Fruit fly (Drosophila melanogaster): ENCODE data around the gene CG42685.

The CG42685 gene

dm6 chr2L:14730077-14730476 is at the start of gene CG42685:
TSS of gene CG42685 (minus strand) at chr2L:14730177.
- no peak for TF ChIP-seq Hr78 (GFP tag; optimal IDR thresholded peaks at IDR 0.05)
- TF ChIP-seq HLH106 (tag; optimal IDR thresholded peaks at IDR 0.05): no peak
- no peak for TF ChIP-seq Rel (GFP tag; optimal IDR thresholded peaks at IDR 0.05)
- no peak for TF ChIP-seq Rel (tag; optimal IDR thresholded peaks at IDR 0.05)
- no peak for TF ChIP-seq Hnf4 (GFP tag; optimal IDR thresholded peaks at IDR 0.05)
- no peak for TF ChIP-seq GATAd (GFP tag; optimal IDR thresholded peaks at IDR 0.05)
- TF ChIP-seq Myc (optimal IDR thresholded peaks at IDR 0.05): no peak
- no peak for TF ChIP-seq Jra (GFP tag; optimal IDR thresholded peaks at IDR 0.05)
- TF ChIP-seq brk (GFP tag; optimal IDR thresholded peaks at IDR 0.05): no peak
- TF ChIP-seq ey (GFP tag; optimal IDR thresholded peaks at IDR 0.05): no peak
- TF ChIP-seq psq (GFP tag; optimal IDR thresholded peaks at IDR 0.05): no peak
- TF ChIP-seq OdsH (GFP tag; optimal IDR thresholded peaks at IDR 0.05): no peak
- no peak for TF ChIP-seq usp (GFP tag; optimal IDR thresholded peaks at IDR 0.05)
- no peak for TF ChIP-seq dsf (GFP tag; optimal IDR thresholded peaks at IDR 0.05; ENCODE audit: borderline replicate concordance)
- no peak for TF ChIP-seq lola (GFP tag; optimal IDR thresholded peaks at IDR 0.05)
- TF ChIP-seq CG9705 (GFP tag; optimal IDR thresholded peaks at IDR 0.05): no peak
- no peak for TF ChIP-seq tai (GFP tag; optimal IDR thresholded peaks at IDR 0.05)
- no peak for TF ChIP-seq Vsx2 (GFP tag; optimal IDR thresholded peaks at IDR 0.05; ENCODE audit: partially characterized antibody)
- no peak for TF ChIP-seq sage (GFP tag; optimal IDR thresholded peaks at IDR 0.05)
- TF ChIP-seq h (GFP tag; optimal IDR thresholded peaks at IDR 0.05): no peak
- no peak for TF ChIP-seq br (GFP tag; optimal IDR thresholded peaks at IDR 0.05)

dm6 chr2L:14774713-14775112 is 44.7 kb upstream of the CG42685 start, which contains the start of gene CG4650:
TSS of gene CG4650 (minus strand) at chr2L:14774981.
- TF ChIP-seq usp (GFP tag; optimal IDR thresholded peaks at IDR 0.05): no peak
- no peak for TF ChIP-seq Dif (GFP tag; optimal IDR thresholded peaks at IDR 0.05; ENCODE audit: partially characterized antibody)
- TF ChIP-seq h (GFP tag; optimal IDR thresholded peaks at IDR 0.05): no peak
- no peak for TF ChIP-seq lola (GFP tag; optimal IDR thresholded peaks at IDR 0.05)

DNA sequence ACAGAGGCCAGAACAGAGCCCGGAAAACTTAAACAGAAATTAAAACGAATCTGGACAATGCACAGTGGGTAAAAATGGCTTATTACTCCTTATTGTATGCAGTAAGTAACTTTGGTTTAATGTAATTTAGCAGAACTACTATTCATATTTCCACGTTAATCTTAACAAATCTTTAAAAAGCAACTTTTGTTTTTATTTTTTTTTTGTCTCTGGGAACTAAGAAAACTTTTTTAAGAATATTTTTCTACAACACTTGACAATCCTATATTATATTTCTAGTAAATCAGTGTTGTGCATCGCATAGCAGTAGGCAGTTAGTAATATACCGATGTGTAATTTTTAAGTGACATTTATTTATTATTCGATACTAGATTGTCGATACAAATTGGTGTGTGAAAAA is 35.6 kb upstream of the CG42685 start, which contains the start of gene CG4701:
Gene CG4701 (plus strand): TSS at position 301 of the 400 bp plus-strand sequence.
- TF ChIP-seq Mio (GFP tag; optimal IDR thresholded peaks at IDR 0.05): no peak
- TF ChIP-seq Dif (GFP tag; optimal IDR thresholded peaks at IDR 0.05; ENCODE audit: partially characterized antibody): no peak
- no peak for TF ChIP-seq h (GFP tag; optimal IDR thresholded peaks at IDR 0.05)
- TF ChIP-seq Jra (GFP tag; optimal IDR thresholded peaks at IDR 0.05): no peak
- no peak for TF ChIP-seq lola (GFP tag; optimal IDR thresholded peaks at IDR 0.05)
- TF ChIP-seq GATAd (GFP tag; optimal IDR thresholded peaks at IDR 0.05): no peak
- TF ChIP-seq Hr83 (GFP tag; optimal IDR thresholded peaks at IDR 0.05; ENCODE audit: poor library complexity, severe bottlenecking): no peak
- no peak for TF ChIP-seq fru (GFP tag; optimal IDR thresholded peaks at IDR 0.05)
- no peak for TF ChIP-seq brk (GFP tag; optimal IDR thresholded peaks at IDR 0.05)
- TF ChIP-seq jim (GFP tag; optimal IDR thresholded peaks at IDR 0.05): no peak
- TF ChIP-seq CG9705 (GFP tag; optimal IDR thresholded peaks at IDR 0.05): no peak
- no peak for TF ChIP-seq Dfd (GFP tag; optimal IDR thresholded peaks at IDR 0.05)
- no peak for TF ChIP-seq Hnf4 (GFP tag; optimal IDR thresholded peaks at IDR 0.05)
- no peak for TF ChIP-seq Vsx2 (GFP tag; optimal IDR thresholded peaks at IDR 0.05; ENCODE audit: partially characterized antibody)

DNA sequence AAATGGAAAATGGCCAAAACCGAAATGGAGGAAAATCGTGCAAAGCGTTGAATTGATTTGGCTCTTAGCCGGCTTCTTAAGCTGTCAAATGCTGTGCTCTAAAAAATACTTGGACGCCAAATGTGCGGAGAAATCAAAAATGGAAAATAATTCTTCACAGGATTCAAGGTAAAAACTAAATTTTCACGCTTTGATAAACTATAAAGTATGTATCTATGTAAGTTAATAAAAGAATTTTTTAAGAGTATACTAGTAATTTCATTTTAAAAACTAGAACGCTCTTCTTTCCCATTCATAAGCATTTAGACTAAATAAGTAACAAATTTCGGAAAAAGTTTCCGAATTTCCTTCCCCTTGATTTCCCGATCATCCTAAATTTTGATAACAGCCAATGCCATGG is 32.5 kb upstream of the CG42685 start, which contains the start of gene CSN1a:
Gene CSN1a (plus strand): TSS at position 301 of the 400 bp plus-strand sequence.
- TF ChIP-seq foxo (GFP tag; optimal IDR thresholded peaks at IDR 0.05) (no peak), rgr (GFP tag; optimal IDR thresholded peaks at IDR 0.05) (no peak), CG32264 (GFP tag; optimal IDR thresholded peaks at IDR 0.05) (no peak)

- TF ChIP-seq CG9705 (GFP tag; optimal IDR thresholded peaks at IDR 0.05) (no peak), h (GFP tag; optimal IDR thresholded peaks at IDR 0.05) (no peak), dmrt93B (GFP tag; optimal IDR thresholded peaks at IDR 0.05) (no peak), N (GFP tag; optimal IDR thresholded peaks at IDR 0.05) (no peak), HLH106 (tag; optimal IDR thresholded peaks at IDR 0.05) (no peak), jim (GFP tag; optimal IDR thresholded peaks at IDR 0.05) (no peak), dl (GFP tag; optimal IDR thresholded peaks at IDR 0.05; ENCODE audit: insufficient read depth in 1 of 2, partially characterized antibody in 2 of 2) (no peak), psq (GFP tag; optimal IDR thresholded peaks at IDR 0.05) (no peak), GATAd (GFP tag; optimal IDR thresholded peaks at IDR 0.05) (no peak), Mio (GFP tag; optimal IDR thresholded peaks at IDR 0.05) (no peak), Hr83 (GFP tag; optimal IDR thresholded peaks at IDR 0.05; ENCODE audit: poor library complexity, severe bottlenecking) (no peak), OdsH (GFP tag; optimal IDR thresholded peaks at IDR 0.05) (no peak), sage (GFP tag; optimal IDR thresholded peaks at IDR 0.05) (no peak), fru (GFP tag; optimal IDR thresholded peaks at IDR 0.05) (no peak), Abd-B (GFP tag; optimal IDR thresholded peaks at IDR 0.05) (no peak), dsf (GFP tag; optimal IDR thresholded peaks at IDR 0.05; ENCODE audit: borderline replicate concordance) (no peak), Rel (GFP tag; optimal IDR thresholded peaks at IDR 0.05) (no peak), Rel (tag; optimal IDR thresholded peaks at IDR 0.05) (no peak), brk (GFP tag; optimal IDR thresholded peaks at IDR 0.05) (no peak)
Observed at dm6 chr2L:14760467-14760866, 30.5 kb upstream of the CG42685 start, which contains the start of gene CG4691. TSS of gene CG4691 (plus strand) at chr2L:14760767.
